Fruit fly (Drosophila melanogaster) whole organism: ENCODE results near the gene CG9500.

ENCODE experiments used
- CG8478 ChIP-seq: fragments of >200 bp; optimal IDR thresholded peaks from 2 replicates; lab custom pipeline; 2018; ENCODE audit warnings: inconsistent platforms
- pan ChIP-seq: fragments of >200 bp; optimal IDR thresholded peaks from 2 replicates; lab custom pipeline; 2017
- psq ChIP-seq: fragments of >200 bp; optimal IDR thresholded peaks from 2 replicates; lab custom pipeline; 2017

DNA sequence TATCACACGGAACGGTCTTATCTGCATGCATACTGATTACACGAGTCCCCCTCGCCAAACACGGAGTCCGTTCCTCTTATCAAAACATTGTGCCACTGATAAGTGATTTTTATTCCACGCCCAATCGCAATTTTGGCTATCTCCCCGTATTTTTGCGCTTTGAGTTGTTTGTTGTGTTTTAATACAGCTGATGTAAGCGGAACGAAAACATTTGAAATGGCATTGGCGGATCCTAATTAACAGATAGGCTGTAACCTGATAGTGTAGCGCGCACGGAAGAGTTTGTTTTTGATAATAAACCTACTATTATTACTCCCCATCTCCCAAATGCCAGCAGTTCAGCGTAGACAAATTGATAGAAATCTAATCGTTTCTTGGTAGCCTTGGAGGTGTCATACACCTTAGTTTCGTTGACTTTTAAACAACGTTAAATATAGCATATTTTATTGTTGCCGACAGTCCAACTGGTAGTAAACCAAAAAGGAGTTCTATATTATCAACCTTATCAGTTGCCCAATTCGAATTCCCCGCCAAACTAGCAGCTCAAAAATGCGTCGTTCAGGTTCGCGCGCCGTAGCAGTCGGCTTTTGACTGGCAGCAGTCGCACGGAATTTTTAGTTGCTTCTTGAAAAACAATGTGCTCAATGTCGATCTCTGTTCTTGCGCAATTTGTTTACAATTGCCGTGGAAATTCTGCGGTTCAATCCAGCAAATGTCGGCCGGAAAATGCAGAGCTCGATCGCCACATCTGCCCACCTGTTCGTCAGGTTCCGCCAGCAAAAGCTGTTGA lies 14.8 kb downstream of the CG9500 start:
- TF ChIP-seq psq (lab: Kevin White, UChicago) (no peak), CG8478 (lab: Kevin White, UChicago) (no peak), pan (lab: Kevin White, UChicago) (no peak)
